Worm (Caenorhabditis elegans): ENCODE measurements around the gene brp-1.
A peak's percentile ranks its signal among the peaks of the same experiment; 100 is the strongest.

The brp-1 gene

ce11 chrIII:12020074-12020602 is at the start of gene brp-1:
TSS of gene brp-1 (plus strand) at chrIII:12020552.
- TF ChIP-seq ref-2 (tag; optimal IDR thresholded peaks at IDR 0.05) (no peak), nhr-232 (tag; optimal IDR thresholded peaks at IDR 0.05) (no peak), lin-11 (tag; optimal IDR thresholded peaks at IDR 0.05) (no peak), zip-5 (tag; optimal IDR thresholded peaks at IDR 0.05) (no peak), pha-4 (tag; optimal IDR thresholded peaks at IDR 0.05) (no peak), pag-3 (tag; optimal IDR thresholded peaks at IDR 0.05; ENCODE audit: borderline replicate concordance) (no peak), dmd-4 (tag; optimal IDR thresholded peaks at IDR 0.05; ENCODE audit: borderline replicate concordance) (no peak), tbx-2 (tag; optimal IDR thresholded peaks at IDR 0.05) (no peak), ama-1 (optimal IDR thresholded peaks at IDR 0.05) (no peak), sdc-2 (tag; optimal IDR thresholded peaks at IDR 0.05) (no peak)

DNA sequence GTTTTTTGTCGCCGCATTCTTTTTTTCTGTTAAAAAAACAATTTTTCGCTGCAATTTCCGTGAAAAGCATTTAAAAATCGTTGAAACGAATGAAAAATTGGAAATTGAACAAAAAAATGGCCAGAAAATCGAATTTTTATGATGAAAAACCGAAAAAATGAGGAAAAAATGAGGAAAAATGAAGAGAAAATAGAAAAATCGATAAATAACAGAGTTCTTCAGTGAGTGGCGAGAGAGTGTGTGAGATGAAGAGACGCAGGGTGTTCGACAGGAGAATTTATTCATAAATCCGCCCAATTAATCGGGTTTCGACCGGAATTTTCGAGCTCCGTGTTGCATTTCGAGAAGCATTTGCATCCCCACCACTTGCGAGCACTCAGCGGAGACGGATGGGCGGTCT is 49.0 kb upstream of the brp-1 start, which contains the start of gene Y56A3A.28:
Y56A3A.28 (minus strand) TSS at position 33 of the 400 bp plus-strand sequence.
- no peak for TF ChIP-seq pha-2 (tag; optimal IDR thresholded peaks at IDR 0.05)
- peak; percentile 85 for TF ChIP-seq ceh-48 (tag; optimal IDR thresholded peaks at IDR 0.05)

ce11 chrIII:11973996-11974395 is 46.4 kb upstream of the brp-1 start, which contains the start of gene ung-1:
TSS of gene ung-1 (minus strand) at chrIII:11974096.
- TF ChIP-seq unc-3 (GFP tag; conservative IDR thresholded peaks at IDR 0.05) (no peak), unc-3 (tag; optimal IDR thresholded peaks at IDR 0.05) (no peak), syd-9 (tag; optimal IDR thresholded peaks at IDR 0.05) (no peak), ceh-6 (GFP tag; optimal IDR thresholded peaks at IDR 0.05) (no peak)

- TF ChIP-seq ets-4 (tag; optimal IDR thresholded peaks at IDR 0.05) (peak; percentile 12), tbx-2 (tag; optimal IDR thresholded peaks at IDR 0.05) (no peak), ahr-1 (tag; optimal IDR thresholded peaks at IDR 0.05) (no peak), nfya-1 (tag; optimal IDR thresholded peaks at IDR 0.05) (peak; percentile 17), C08G9.2 (tag; optimal IDR thresholded peaks at IDR 0.05) (peak; percentile 17), ceh-31 (tag; optimal IDR thresholded peaks at IDR 0.05) (peak; percentile 38)
Measured at ce11 chrIII:11974414-11974813, 45.9 kb upstream of the brp-1 start, which contains the start of gene Y56A3A.31. TSS of gene Y56A3A.31 (plus strand) at chrIII:11974477.

- peak; percentile 82 for TF ChIP-seq nfya-1 (tag; optimal IDR thresholded peaks at IDR 0.05)
- no peak for TF ChIP-seq fkh-10 (GFP tag; optimal IDR thresholded peaks at IDR 0.05)
- TF ChIP-seq ref-2 (tag; optimal IDR thresholded peaks at IDR 0.05): no peak
Measured at ce11 chrIII:11978742-11979141, 41.6 kb upstream of the brp-1 start, which contains the start of gene Y56A3A.30. TSS of gene Y56A3A.30 (minus strand) at chrIII:11979065.

ce11 chrIII:11980743-11981142 is 39.6 kb upstream of the brp-1 start:
- TF ChIP-seq ceh-19 (GFP tag; optimal IDR thresholded peaks at IDR 0.05) (no peak), sox-4 (tag; optimal IDR thresholded peaks at IDR 0.05) (no peak), hlh-6 (tag; optimal IDR thresholded peaks at IDR 0.05) (no peak), nfya-1 (tag; optimal IDR thresholded peaks at IDR 0.05) (peak; percentile 95)

ce11 chrIII:11981539-11981938 is 38.8 kb upstream of the brp-1 start:
- TF ChIP-seq madf-2 (tag; optimal IDR thresholded peaks at IDR 0.05): no peak
- TF ChIP-seq ceh-18 (tag; optimal IDR thresholded peaks at IDR 0.05): no peak
- TF ChIP-seq ceh-45 (GFP tag; IDR thresholded peaks at IDR 0.05): no peak
- TF ChIP-seq hlh-30 (tag; optimal IDR thresholded peaks at IDR 0.05; ENCODE audit: insufficient read depth): peak; percentile 4
- peak; percentile 41 for TF ChIP-seq nfya-1 (tag; optimal IDR thresholded peaks at IDR 0.05)
